Fruit fly (Drosophila melanogaster) whole organism, embryonic: ENCODE results near the gene mRpS31.
A peak's percentile ranks its signal among the peaks of the same experiment; 100 is the strongest.

Experiments
- Aef1 ChIP-seq: fragments of 200-800 bp; sonication (Bioruptor generic); IDR thresholded peaks from 3 replicates; pipeline ENCODE4 v1.3.6; 2022; ENCODE audit warnings: missing biosample characterization, missing genetic modification characterization
- Bdp1 ChIP-seq: fragments of 200-800 bp; sonication (Bioruptor generic); optimal IDR thresholded peaks from 3 replicates; lab custom pipeline; 2016; ENCODE audit warnings: missing biosample characterization, missing genetic modification characterization
- CG10147 ChIP-seq: fragments of 200-800 bp; sonication (Bioruptor generic); optimal IDR thresholded peaks from 2 replicates; lab custom pipeline; 2019; ENCODE audit warnings: missing biosample characterization, mild to moderate bottlenecking, missing genetic modification characterization, moderate library complexity
- CG10959 ChIP-seq: fragments of 200-800 bp; sonication (Bioruptor generic); IDR thresholded peaks from 2 replicates; pipeline ENCODE4 v1.3.6; 2022; ENCODE audit warnings: missing biosample characterization, missing genetic modification characterization
- CG11247 ChIP-seq: fragments of 200-800 bp; sonication (Bioruptor generic); IDR thresholded peaks from 2 replicates; pipeline ENCODE4 v1.3.6; 2022; ENCODE audit warnings: missing biosample characterization, missing genetic modification characterization
- CG11696 ChIP-seq: fragments of 200-800 bp; sonication (Bioruptor generic); IDR thresholded peaks from 2 replicates; pipeline ENCODE4 v1.3.6; 2022; ENCODE audit warnings: missing biosample characterization, missing genetic modification characterization
- CG12155 ChIP-seq: fragments of 200-800 bp; sonication (Bioruptor generic); optimal IDR thresholded peaks from 3 replicates; lab custom pipeline; 2016; ENCODE audit warnings: missing biosample characterization, missing genetic modification characterization
- CG1602 ChIP-seq: fragments of 200-800 bp; sonication (Bioruptor generic); optimal IDR thresholded peaks from 3 replicates; lab custom pipeline; 2016; ENCODE audit warnings: missing biosample characterization, missing genetic modification characterization
- CG17361 ChIP-seq: fragments of 200-800 bp; sonication (Bioruptor generic); IDR thresholded peaks from 3 replicates; pipeline ENCODE4 v1.3.6; 2022; ENCODE audit warnings: missing biosample characterization, missing genetic modification characterization
- CG2129 ChIP-seq: fragments of 200-800 bp; sonication (Bioruptor generic); IDR thresholded peaks from 2 replicates; pipeline ENCODE4 v1.3.6; 2022; ENCODE audit warnings: missing biosample characterization, missing genetic modification characterization; ENCODE audit not compliant: partially characterized antibody
- CG43689 ChIP-seq: fragments of 200-800 bp; sonication (Bioruptor generic); IDR thresholded peaks from 2 replicates; pipeline ENCODE4 v1.3.6; 2022; ENCODE audit warnings: missing biosample characterization, missing genetic modification characterization
- CG6175 ChIP-seq: fragments of 200-800 bp; sonication (Bioruptor generic); IDR thresholded peaks from 3 replicates; pipeline ENCODE4 v1.3.6; 2022; ENCODE audit warnings: missing biosample characterization, missing genetic modification characterization
- CG6254 ChIP-seq: fragments of 200-800 bp; sonication (Bioruptor generic); optimal IDR thresholded peaks from 3 replicates; lab custom pipeline; 2017; ENCODE audit warnings: mild to moderate bottlenecking, missing biosample characterization, missing genetic modification reagents, missing genetic modification characterization
- CG7271 ChIP-seq: fragments of 200-800 bp; sonication (Bioruptor generic); optimal IDR thresholded peaks from 2 replicates; lab custom pipeline; 2018; ENCODE audit warnings: missing biosample characterization, mild to moderate bottlenecking, missing genetic modification characterization, moderate library complexity
- CG9437 ChIP-seq: fragments of 200-800 bp; sonication (Bioruptor generic); optimal IDR thresholded peaks from 2 replicates; lab custom pipeline; 2018; ENCODE audit warnings: missing biosample characterization, mild to moderate bottlenecking, missing genetic modification characterization
- CG9817 ChIP-seq: fragments of 200-800 bp; sonication (Bioruptor generic); optimal IDR thresholded peaks from 2 replicates; lab custom pipeline; 2018; ENCODE audit warnings: missing biosample characterization, mild to moderate bottlenecking, missing genetic modification characterization, moderate library complexity
- D ChIP-seq, 2 experiments: fragments of 200-800 bp in 1 of 2; fragments of >200 bp in 1 of 2; sonication (Bioruptor generic) in 1 of 2; optimal IDR thresholded peaks; 2 replicates in 1 of 2; 3 replicates in 1 of 2; lab custom pipeline; 2017; ENCODE audit warnings: mild to moderate bottlenecking in 1 of 2, missing biosample characterization in 1 of 2, missing genetic modification characterization in 1 of 2, missing genetic modification reagents in 1 of 2
- Dad ChIP-seq: fragments of 200-800 bp; sonication (Bioruptor generic); optimal IDR thresholded peaks from 3 replicates; lab custom pipeline; 2016; ENCODE audit warnings: missing biosample characterization, missing genetic modification characterization
- Ets65A ChIP-seq: fragments of 200-800 bp; sonication (Bioruptor generic); peaks from one replicate; lab custom pipeline; 2016; ENCODE audit warnings: missing biosample characterization, missing genetic modification characterization
- HLH4C ChIP-seq: fragments of 200-800 bp; sonication (Bioruptor generic); IDR thresholded peaks from 3 replicates; pipeline ENCODE4 v1.3.6; 2022; ENCODE audit warnings: missing biosample characterization, missing genetic modification characterization; ENCODE audit not compliant: partially characterized antibody
- Hey ChIP-seq: fragments of 200-800 bp; sonication (Bioruptor generic); optimal IDR thresholded peaks from 3 replicates; lab custom pipeline; 2018; ENCODE audit warnings: missing biosample characterization, mild to moderate bottlenecking, missing genetic modification characterization
- HmgD ChIP-seq: fragments of 200-800 bp; sonication (Bioruptor generic); optimal IDR thresholded peaks from 3 replicates; lab custom pipeline; 2016; ENCODE audit warnings: missing biosample characterization, missing genetic modification characterization
- MESR4 ChIP-seq: fragments of 200-800 bp; sonication (Bioruptor generic); optimal IDR thresholded peaks from 2 replicates; lab custom pipeline; 2018; ENCODE audit warnings: missing biosample characterization, mild to moderate bottlenecking, missing genetic modification characterization, moderate library complexity
- Max ChIP-seq: fragments of 200-800 bp; sonication (Bioruptor generic); optimal IDR thresholded peaks from 2 replicates; lab custom pipeline; 2016; ENCODE audit warnings: missing biosample characterization, mild to moderate bottlenecking, missing genetic modification characterization
- Nf-YC ChIP-seq: fragments of 200-800 bp; optimal IDR thresholded peaks from 3 replicates; lab custom pipeline; 2019; ENCODE audit warnings: missing biosample characterization, mild to moderate bottlenecking, missing genetic modification characterization, moderate library complexity
- Oli ChIP-seq: fragments of 200-800 bp; sonication (Bioruptor generic); optimal IDR thresholded peaks from 2 replicates; lab custom pipeline; 2018; ENCODE audit warnings: missing biosample characterization, mild to moderate bottlenecking, missing genetic modification characterization, moderate library complexity
- PHDP ChIP-seq: fragments of 200-800 bp; sonication (Bioruptor generic); optimal IDR thresholded peaks from 3 replicates; lab custom pipeline; 2018; ENCODE audit warnings: missing biosample characterization, mild to moderate bottlenecking, missing genetic modification characterization, moderate library complexity
- Sox100B ChIP-seq: fragments of 200-800 bp; sonication (Bioruptor generic); optimal IDR thresholded peaks from 3 replicates; lab custom pipeline; 2018; ENCODE audit warnings: missing biosample characterization, mild to moderate bottlenecking, missing genetic modification characterization
- Xbp1 ChIP-seq: fragments of 200-800 bp; sonication (Bioruptor generic); optimal IDR thresholded peaks from 3 replicates; lab custom pipeline; 2016; ENCODE audit warnings: missing biosample characterization, mild to moderate bottlenecking, missing genetic modification characterization
- ab ChIP-seq: fragments of 200-800 bp; sonication (Bioruptor generic); optimal IDR thresholded peaks from 2 replicates; lab custom pipeline; 2016; ENCODE audit warnings: missing biosample characterization, missing genetic modification characterization
- crp ChIP-seq, 2 experiments: fragments of 200-800 bp; sonication (Bioruptor generic); optimal IDR thresholded peaks; 2 replicates in 1 of 2; 3 replicates in 1 of 2; lab custom pipeline; 2017; ENCODE audit warnings: missing biosample characterization in 2 of 2, missing genetic modification characterization in 2 of 2, mild to moderate bottlenecking in 1 of 2, moderate library complexity in 1 of 2
- eve ChIP-seq, 2 experiments: fragments of >200 bp; optimal IDR thresholded peaks; 2 replicates each; lab custom pipeline; 2017; ENCODE audit warnings: missing biosample characterization in 2 of 2, missing genetic modification characterization in 2 of 2
- exex ChIP-seq: fragments of 200-800 bp; sonication (Bioruptor generic); optimal IDR thresholded peaks from 4 replicates; lab custom pipeline; 2018; ENCODE audit warnings: missing biosample characterization, mild to moderate bottlenecking, missing genetic modification characterization, moderate library complexity
- gsb-n ChIP-seq: fragments of 200-800 bp; sonication (Bioruptor generic); optimal IDR thresholded peaks from 3 replicates; lab custom pipeline; 2018; ENCODE audit warnings: missing biosample characterization, mild to moderate bottlenecking, missing genetic modification characterization
- gt ChIP-seq: fragments of 200-800 bp; sonication (Bioruptor generic); IDR thresholded peaks from 2 replicates; pipeline ENCODE4 v1.3.6; 2022; ENCODE audit warnings: missing biosample characterization, missing genetic modification characterization
- hbn ChIP-seq: fragments of 200-800 bp; sonication (Bioruptor generic); IDR thresholded peaks from 2 replicates; pipeline ENCODE4 v1.3.6; 2022; ENCODE audit warnings: missing biosample characterization, missing genetic modification characterization; ENCODE audit not compliant: partially characterized antibody
- kah ChIP-seq: fragments of 200-800 bp; sonication (Bioruptor generic); optimal IDR thresholded peaks from 2 replicates; lab custom pipeline; 2018; ENCODE audit warnings: missing biosample characterization, mild to moderate bottlenecking, missing genetic modification characterization
- kay ChIP-seq: fragments of 200-800 bp; sonication (Bioruptor generic); optimal IDR thresholded peaks from 2 replicates; lab custom pipeline; 2016; ENCODE audit warnings: missing biosample characterization, missing genetic modification characterization
- kni ChIP-seq: fragments of 200-800 bp; sonication (Bioruptor generic); optimal IDR thresholded peaks from 3 replicates; lab custom pipeline; 2017; ENCODE audit warnings: mild to moderate bottlenecking, missing biosample characterization, missing genetic modification reagents, missing genetic modification characterization
- lilli ChIP-seq: fragments of 200-800 bp; sonication (Bioruptor generic); optimal IDR thresholded peaks from 3 replicates; lab custom pipeline; 2016; ENCODE audit warnings: missing biosample characterization, missing genetic modification characterization
- mirr ChIP-seq: fragments of 200-800 bp; sonication (Bioruptor generic); optimal IDR thresholded peaks from 3 replicates; lab custom pipeline; 2018; ENCODE audit warnings: missing biosample characterization, mild to moderate bottlenecking, missing genetic modification characterization
- nom ChIP-seq: fragments of 200-800 bp; sonication (Bioruptor generic); optimal IDR thresholded peaks from 2 replicates; lab custom pipeline; 2017; ENCODE audit warnings: missing biosample characterization, missing genetic modification characterization, mild to moderate bottlenecking, moderate library complexity, missing genetic modification reagents
- pfk ChIP-seq: fragments of 200-800 bp; sonication (Bioruptor generic); optimal IDR thresholded peaks from 2 replicates; lab custom pipeline; 2018; ENCODE audit warnings: missing biosample characterization, mild to moderate bottlenecking, missing genetic modification characterization, moderate library complexity
- salm ChIP-seq: fragments of 200-800 bp; sonication (Bioruptor generic); optimal IDR thresholded peaks from 2 replicates; lab custom pipeline; 2018; ENCODE audit warnings: missing biosample characterization, mild to moderate bottlenecking, missing genetic modification characterization
- sisA ChIP-seq: fragments of 200-800 bp; sonication (Bioruptor generic); IDR thresholded peaks from 2 replicates; pipeline ENCODE4 v1.3.6; 2022; ENCODE audit warnings: missing biosample characterization, missing genetic modification characterization
- sob ChIP-seq: fragments of 200-800 bp; sonication (Bioruptor generic); IDR thresholded peaks from 2 replicates; pipeline ENCODE4 v1.3.6; 2022; ENCODE audit warnings: missing biosample characterization, missing genetic modification characterization
- twi ChIP-seq: fragments of 200-800 bp; optimal IDR thresholded peaks from 2 replicates; lab custom pipeline; 2019; ENCODE audit warnings: missing biosample characterization, mild to moderate bottlenecking, missing genetic modification characterization, moderate library complexity
- usp ChIP-seq: fragments of >200 bp; optimal IDR thresholded peaks from 2 replicates; lab custom pipeline; 2017; ENCODE audit warnings: missing biosample characterization, missing genetic modification characterization
- vfl ChIP-seq: fragments of 200-800 bp; sonication (Bioruptor generic); optimal IDR thresholded peaks from 2 replicates; lab custom pipeline; 2016; ENCODE audit warnings: missing biosample characterization, missing genetic modification characterization
- yki ChIP-seq: fragments of >200 bp; optimal IDR thresholded peaks from 3 replicates; lab custom pipeline; 2018

Gene mRpS31

dm6 chr3L:15956448-15957010, 48.5 kb upstream of the mRpS31 start, which contains the start of gene elgi (continued):
- TF ChIP-seq salm (tag; lab: Kevin White, UChicago) (no peak), hbn (no peak), Sox100B (GFP tag; lab: Kevin White, UChicago) (no peak), CG10147 (GFP tag; lab: Kevin White, UChicago) (peak; percentile 33), HmgD (GFP tag; lab: Kevin White, UChicago) (peak; percentile 63), kni (GFP tag; lab: Kevin White, UChicago) (no peak), MESR4 (GFP tag; lab: Kevin White, UChicago) (peak; percentile 72), usp (GFP tag; lab: Kevin White, UChicago) (no peak), CG17361 (no peak; the same call in 2 of the 3 replicates), Bdp1 (peak; percentile 39), CG11696 (GFP tag; lab: Robert Waterston, UW) (no peak), CG9437 (GFP tag; lab: Kevin White, UChicago) (no peak), CG12155 (GFP tag; lab: Kevin White, UChicago) (peak; percentile 75), PHDP (tag; lab: Kevin White, UChicago) (peak; percentile 34), gt (GFP tag; lab: Robert Waterston, UW) (no peak), vfl (GFP tag; lab: Kevin White, UChicago) (peak; percentile 51), CG2129 (GFP tag; lab: Robert Waterston, UW) (no peak), nom (GFP tag; lab: Kevin White, UChicago) (peak; percentile 31), exex (no peak), pfk (no peak), gsb-n (tag; lab: Kevin White, UChicago) (no peak), Oli (tag; lab: Kevin White, UChicago) (no peak), ab (GFP tag; lab: Kevin White, UChicago) (no peak), CG9817 (tag; lab: Kevin White, UChicago) (peak; percentile 57), Max (GFP tag; lab: Kevin White, UChicago) (peak; percentile 43), D (optimal IDR thresholded peaks at IDR 0.05; lab: Kevin White, UChicago) (no peak), D (GFP tag; optimal IDR thresholded peaks at IDR 0.05; lab: Kevin White, UChicago) (no peak), CG10959 (no peak), Aef1 (GFP tag; lab: Robert Waterston, UW) (no peak), sisA (GFP tag; lab: Robert Waterston, UW) (0 out of 2 replicates have a peak, but pooled peaks have one; percentile 25), CG1602 (peak; percentile 4), Ets65A (GFP tag; lab: Kevin White, UChicago) (peak; percentile 94), CG6175 (GFP tag; lab: Robert Waterston, UW) (0 out of 3 replicates have a peak, but pooled peaks have one; percentile 7), crp (GFP tag; optimal IDR thresholded peaks at IDR 0.05; lab: Kevin White, UChicago) (peak in 1 of 2 experiments; percentile 71), Nf-YC (no peak), kay (GFP tag; lab: Kevin White, UChicago) (no peak), mirr (GFP tag; lab: Kevin White, UChicago) (peak; percentile 47), sob (GFP tag; lab: Robert Waterston, UW) (peak; percentile 83), kah (GFP tag; lab: Kevin White, UChicago) (no peak), HLH4C (GFP tag; lab: Robert Waterston, UW) (no peak), eve (GFP tag; optimal IDR thresholded peaks at IDR 0.05; lab: Kevin White, UChicago) (no peak), twi (peak; percentile 13), Dad (peak; percentile 43), Xbp1 (peak; percentile 77), CG43689 (GFP tag; lab: Robert Waterston, UW) (no peak), lilli (GFP tag; lab: Kevin White, UChicago) (peak; percentile 74), CG11247 (GFP tag; lab: Robert Waterston, UW) (no peak; the same call in 1 of the 2 replicates), Hey (tag; lab: Kevin White, UChicago) (no peak), CG7271 (tag; lab: Kevin White, UChicago) (no peak), yki (no peak), CG6254 (GFP tag; lab: Kevin White, UChicago) (no peak)
